Worm (Caenorhabditis elegans) whole organism, late embryonic: ENCODE measurements around the gene gst-9.

Experiments
- C38D4.7 ChIP-seq: fragments of 200-800 bp; sonication (Bioruptor generic); optimal IDR thresholded peaks from 2 replicates; lab custom pipeline; 2018; ENCODE audit warnings: mild to moderate bottlenecking, missing genetic modification characterization, moderate library complexity, missing compliant biosample characterization
- T23F11.4 ChIP-seq: fragments of 200-800 bp; sonication (Bioruptor generic); optimal IDR thresholded peaks from 2 replicates; lab custom pipeline; 2018; ENCODE audit warnings: mild to moderate bottlenecking, missing genetic modification characterization, missing compliant biosample characterization
- Y22D7AL.16 ChIP-seq: sonication (generic microtip); optimal IDR thresholded peaks from 2 replicates; lab custom pipeline; 2016; ENCODE audit warnings: missing genetic modification characterization, missing compliant biosample characterization
- ama-1 ChIP-seq: fragments of 150-350 bp; optimal IDR thresholded peaks from 2 replicates; lab custom pipeline; 2014
- ceh-14 ChIP-seq: sonication (generic microtip); optimal IDR thresholded peaks from 2 replicates; lab custom pipeline; 2016; ENCODE audit warnings: missing genotype, missing genetic modification characterization, missing compliant biosample characterization
- ceh-18 ChIP-seq: sonication (generic microtip); optimal IDR thresholded peaks from 2 replicates; lab custom pipeline; 2016; ENCODE audit warnings: missing genetic modification characterization, missing compliant biosample characterization
- ceh-19 ChIP-seq: fragments of 200-800 bp; sonication (Bioruptor generic); optimal IDR thresholded peaks from 2 replicates; lab custom pipeline; 2018; ENCODE audit warnings: mild to moderate bottlenecking, missing genetic modification characterization, missing compliant biosample characterization
- ceh-2 ChIP-seq: sonication (generic microtip); optimal IDR thresholded peaks from 2 replicates; lab custom pipeline; 2016; ENCODE audit warnings: missing genotype, missing genetic modification characterization, missing compliant biosample characterization
- ceh-22 ChIP-seq: sonication (generic microtip); optimal IDR thresholded peaks from 2 replicates; lab custom pipeline; 2017; ENCODE audit warnings: missing biosample characterization, missing genetic modification characterization
- ceh-24 ChIP-seq: sonication (generic microtip); optimal IDR thresholded peaks from 2 replicates; lab custom pipeline; 2016; ENCODE audit warnings: mild to moderate bottlenecking, missing genetic modification characterization, missing compliant biosample characterization
- ceh-30 ChIP-seq: fragments of 150-350 bp; optimal IDR thresholded peaks from 2 replicates; lab custom pipeline; 2014; ENCODE audit warnings: missing biosample characterization, missing genetic modification characterization
- ceh-31 ChIP-seq: sonication (generic microtip); optimal IDR thresholded peaks from 2 replicates; lab custom pipeline; 2016; ENCODE audit warnings: missing genetic modification characterization, missing compliant biosample characterization
- ceh-34 ChIP-seq: sonication (generic microtip); optimal IDR thresholded peaks from 2 replicates; lab custom pipeline; 2016; ENCODE audit warnings: mild to moderate bottlenecking, missing genetic modification characterization, missing compliant biosample characterization
- ceh-48 ChIP-seq: sonication (generic microtip); optimal IDR thresholded peaks from 2 replicates; lab custom pipeline; 2016; ENCODE audit warnings: missing genetic modification characterization, inconsistent platforms, missing compliant biosample characterization
- che-1 ChIP-seq: sonication (generic microtip); optimal IDR thresholded peaks from 2 replicates; lab custom pipeline; 2016; ENCODE audit warnings: mild to moderate bottlenecking, missing genetic modification characterization, missing compliant biosample characterization
- elt-2 ChIP-seq: sonication (generic microtip); optimal IDR thresholded peaks from 2 replicates; lab custom pipeline; 2016; ENCODE audit warnings: missing genetic modification reagents, missing genetic modification characterization, missing compliant biosample characterization
- ets-4 ChIP-seq: sonication (generic microtip); optimal IDR thresholded peaks from 2 replicates; lab custom pipeline; 2016; ENCODE audit warnings: missing genetic modification characterization, missing compliant biosample characterization
- fax-1 ChIP-seq: sonication (generic microtip); optimal IDR thresholded peaks from 2 replicates; lab custom pipeline; 2016; ENCODE audit warnings: missing genotype, missing genetic modification characterization, missing compliant biosample characterization
- fkh-10 ChIP-seq: fragments of 150-350 bp; optimal IDR thresholded peaks from 2 replicates; lab custom pipeline; 2014; ENCODE audit warnings: missing biosample characterization, missing genetic modification reagents, missing genetic modification characterization
- fkh-6 ChIP-seq: sonication (generic microtip); optimal IDR thresholded peaks from 2 replicates; lab custom pipeline; 2016; ENCODE audit warnings: missing genetic modification characterization, missing compliant biosample characterization
- gmeb-2 ChIP-seq: sonication (generic microtip); optimal IDR thresholded peaks from 2 replicates; lab custom pipeline; 2016; ENCODE audit warnings: missing genetic modification characterization, inconsistent platforms, missing compliant biosample characterization
- hlh-13 ChIP-seq: fragments of 200-800 bp; sonication (Bioruptor generic); optimal IDR thresholded peaks from 2 replicates; lab custom pipeline; 2018; ENCODE audit warnings: mild to moderate bottlenecking, missing genetic modification characterization, missing compliant biosample characterization
- lim-6 ChIP-seq: sonication (generic microtip); optimal IDR thresholded peaks from 2 replicates; lab custom pipeline; 2016; ENCODE audit warnings: missing genetic modification characterization, missing compliant biosample characterization
- lin-11 ChIP-seq: fragments of 200-800 bp; sonication (Bioruptor generic); optimal IDR thresholded peaks from 2 replicates; lab custom pipeline; 2018; ENCODE audit warnings: mild to moderate bottlenecking, missing genetic modification characterization, missing compliant biosample characterization
- madf-2 ChIP-seq: sonication (generic microtip); optimal IDR thresholded peaks from 2 replicates; lab custom pipeline; 2017; ENCODE audit warnings: missing genetic modification characterization, missing compliant biosample characterization
- mec-3 ChIP-seq: sonication (generic microtip); optimal IDR thresholded peaks from 2 replicates; lab custom pipeline; 2016; ENCODE audit warnings: borderline replicate concordance, missing genetic modification characterization, missing compliant biosample characterization
- nhr-232 ChIP-seq: sonication (generic microtip); optimal IDR thresholded peaks from 2 replicates; lab custom pipeline; 2016; ENCODE audit warnings: missing genetic modification characterization, missing compliant biosample characterization
- pat-9 ChIP-seq: fragments of 200-800 bp; sonication (Bioruptor generic); optimal IDR thresholded peaks from 2 replicates; lab custom pipeline; 2018; ENCODE audit warnings: mild to moderate bottlenecking, missing genetic modification characterization, moderate library complexity, missing compliant biosample characterization
- pax-1 ChIP-seq: fragments of 150-350 bp; optimal IDR thresholded peaks from 2 replicates; lab custom pipeline; 2014; ENCODE audit warnings: missing biosample characterization, missing genetic modification characterization
- pha-2 ChIP-seq: sonication (generic microtip); optimal IDR thresholded peaks from 2 replicates; lab custom pipeline; 2017; ENCODE audit warnings: mild to moderate bottlenecking, missing genetic modification characterization, missing compliant biosample characterization
- pha-4 ChIP-seq: fragments of 150-350 bp; optimal IDR thresholded peaks from 2 replicates; lab custom pipeline; 2018; ENCODE audit warnings: missing biosample characterization, missing genetic modification reagents, missing genetic modification characterization
- pros-1 ChIP-seq: fragments of 150-350 bp; optimal IDR thresholded peaks from 2 replicates; lab custom pipeline; 2014; ENCODE audit warnings: missing biosample characterization, missing genetic modification reagents, missing genetic modification characterization
- ref-2 ChIP-seq: sonication (generic microtip); optimal IDR thresholded peaks from 2 replicates; lab custom pipeline; 2016; ENCODE audit warnings: missing genetic modification characterization, missing compliant biosample characterization
- sox-2 ChIP-seq: fragments of 200-800 bp; sonication (Bioruptor generic); IDR thresholded peaks from 2 replicates; pipeline ENCODE4 v1.3.6; 2022; ENCODE audit warnings: missing genetic modification reagents, missing genetic modification characterization, missing compliant biosample characterization
- sox-4 ChIP-seq: sonication (generic microtip); optimal IDR thresholded peaks from 2 replicates; lab custom pipeline; 2017; ENCODE audit warnings: mild to moderate bottlenecking, missing genetic modification characterization, inconsistent platforms, missing compliant biosample characterization
- tbx-2 ChIP-seq: sonication (generic microtip); optimal IDR thresholded peaks from 2 replicates; lab custom pipeline; 2016; ENCODE audit warnings: missing genetic modification characterization, missing compliant biosample characterization
- tbx-7 ChIP-seq: sonication (generic microtip); optimal IDR thresholded peaks from 2 replicates; lab custom pipeline; 2016; ENCODE audit warnings: missing genotype, missing genetic modification characterization, missing compliant biosample characterization
- ttx-3 ChIP-seq: sonication (generic microtip); optimal IDR thresholded peaks from 2 replicates; lab custom pipeline; 2016; ENCODE audit warnings: missing genetic modification reagents, missing genetic modification characterization, missing compliant biosample characterization
- unc-42 ChIP-seq: sonication (generic microtip); optimal IDR thresholded peaks from 2 replicates; lab custom pipeline; 2016; ENCODE audit warnings: missing genotype, missing genetic modification characterization, missing compliant biosample characterization
- unc-55 ChIP-seq: sonication (generic microtip); optimal IDR thresholded peaks from 2 replicates; lab custom pipeline; 2017; ENCODE audit warnings: missing biosample characterization, missing genetic modification reagents, missing genetic modification characterization
- unc-86 ChIP-seq: sonication (generic microtip); optimal IDR thresholded peaks from 2 replicates; lab custom pipeline; 2016; ENCODE audit warnings: missing genetic modification characterization, missing compliant biosample characterization
- ztf-16 ChIP-seq: sonication (generic microtip); optimal IDR thresholded peaks from 2 replicates; lab custom pipeline; 2017; ENCODE audit warnings: missing genetic modification characterization, missing compliant biosample characterization

The gst-9 gene

DNA sequence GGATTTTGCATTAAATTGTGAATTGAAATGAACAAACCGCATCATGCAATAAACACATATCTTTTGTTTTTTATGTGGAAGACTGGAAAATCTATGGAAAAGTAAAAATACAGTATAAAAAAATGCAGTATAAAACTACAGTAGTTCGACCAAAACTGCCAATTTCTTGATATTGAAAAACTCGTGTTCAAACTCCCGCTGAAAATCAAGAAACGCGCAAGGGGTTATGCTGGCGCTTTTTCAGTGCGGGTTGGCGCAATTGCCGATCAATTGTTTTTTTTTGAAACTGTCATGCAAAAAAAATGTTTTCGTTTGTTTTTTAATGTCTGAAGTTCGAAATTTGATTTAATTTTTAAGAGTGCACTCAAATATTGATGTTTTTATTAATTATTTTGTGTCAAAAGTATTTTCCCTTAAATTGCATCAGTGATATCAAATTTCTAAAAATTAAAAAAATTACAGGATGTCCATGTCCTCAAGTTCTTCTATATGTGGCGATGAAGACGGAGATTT lies 39.7 kb upstream of the gst-9 start, which contains the start of gene dnj-9 (continued):
- TF ChIP-seq C38D4.7 (GFP tag; lab: Kevin White, UChicago), result peak; percentile 24
- peak; percentile 19 for TF ChIP-seq gmeb-2 (tag; lab: Kevin White, UChicago)
- no peak for TF ChIP-seq mec-3 (tag; lab: Kevin White, UChicago)
- peak; percentile 30 for TF ChIP-seq ceh-48 (tag; lab: Kevin White, UChicago)
- TF ChIP-seq ttx-3, result peak; percentile 30
- peak; percentile 6 for TF ChIP-seq nhr-232 (tag; lab: Kevin White, UChicago)
- no peak for TF ChIP-seq ceh-24 (tag; lab: Kevin White, UChicago)
- TF ChIP-seq lin-11 (tag; lab: Kevin White, UChicago), result peak; percentile 57
- TF ChIP-seq Y22D7AL.16 (tag; lab: Kevin White, UChicago), result peak; percentile 33
- TF ChIP-seq ceh-34 (tag; lab: Kevin White, UChicago), result peak; percentile 83
- TF ChIP-seq ceh-22 (tag; lab: Kevin White, UChicago), result no peak
- TF ChIP-seq ceh-30 (tag; lab: Kevin White, UChicago), result peak; percentile 73
- no peak for TF ChIP-seq pros-1 (tag; lab: Kevin White, UChicago)
- TF ChIP-seq ref-2 (tag; lab: Kevin White, UChicago), result peak; percentile 28
- TF ChIP-seq ets-4, result peak; percentile 6
- peak; percentile 56 for TF ChIP-seq sox-4 (tag; lab: Kevin White, UChicago)
- no peak for TF ChIP-seq hlh-13
- peak; percentile 5 for TF ChIP-seq lim-6 (tag; lab: Kevin White, UChicago)
- TF ChIP-seq madf-2 (tag; lab: Kevin White, UChicago), result peak; percentile 26
- peak; percentile 68 for TF ChIP-seq unc-86 (tag; lab: Kevin White, UChicago)
- peak; percentile 76 for TF ChIP-seq unc-42
- TF ChIP-seq pha-4 (tag; lab: Kevin White, UChicago), result no peak
- TF ChIP-seq tbx-2 (tag; lab: Kevin White, UChicago), result peak; percentile 70
- TF ChIP-seq pat-9, result peak; percentile 37
- TF ChIP-seq fkh-10 (GFP tag; lab: Kevin White, UChicago), result no peak
- TF ChIP-seq ceh-31 (tag; lab: Kevin White, UChicago), result peak; percentile 60
- TF ChIP-seq sox-2 (GFP tag; lab: Robert Waterston, UW), result no peak; the same call in 1 of the 2 replicates
- peak; percentile 1 for TF ChIP-seq fax-1 (tag; lab: Kevin White, UChicago)
- peak; percentile 52 for TF ChIP-seq unc-55 (GFP tag; lab: Kevin White, UChicago)
- peak; percentile 72 for TF ChIP-seq ceh-14 (tag; lab: Kevin White, UChicago)
- no peak for TF ChIP-seq ama-1 (lab: Kevin White, UChicago)
- peak; percentile 60 for TF ChIP-seq ceh-18 (tag; lab: Kevin White, UChicago)
- peak; percentile 24 for TF ChIP-seq che-1 (tag; lab: Kevin White, UChicago)
- peak; percentile 44 for TF ChIP-seq pha-2 (tag; lab: Kevin White, UChicago)
- peak; percentile 29 for TF ChIP-seq ceh-2 (tag; lab: Kevin White, UChicago)
- TF ChIP-seq tbx-7 (tag; lab: Kevin White, UChicago), result no peak
- TF ChIP-seq ceh-19 (GFP tag; lab: Kevin White, UChicago), result no peak
- TF ChIP-seq elt-2 (tag; lab: Kevin White, UChicago), result peak; percentile 92
- peak; percentile 32 for TF ChIP-seq ztf-16 (tag; lab: Kevin White, UChicago)
- peak; percentile 20 for TF ChIP-seq pax-1
- TF ChIP-seq T23F11.4 (GFP tag; lab: Kevin White, UChicago), result peak; percentile 40
- TF ChIP-seq, all 69 proteins: peak for 43

DNA sequence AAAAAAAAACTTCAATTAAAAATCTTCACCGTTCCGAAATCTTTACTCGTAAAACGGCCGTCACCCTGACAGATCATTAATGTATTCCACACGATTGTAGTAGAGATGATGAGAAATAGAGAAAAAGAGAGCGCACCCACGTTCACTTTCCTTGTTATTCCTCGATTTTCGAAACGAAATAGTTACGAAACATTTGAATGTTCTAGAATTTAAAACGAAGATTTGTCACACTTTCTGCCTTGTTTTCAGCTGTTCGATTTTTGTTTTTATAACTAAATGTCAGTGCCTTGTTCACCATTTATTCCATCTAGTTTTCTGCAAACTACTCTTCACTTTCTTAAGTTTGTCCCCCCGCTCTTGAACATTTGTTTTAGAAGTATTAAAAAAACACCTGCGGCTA lies 36.6 kb upstream of the gst-9 start:
- TF ChIP-seq ceh-19 (GFP tag; lab: Kevin White, UChicago) (no peak), fkh-6 (tag; lab: Kevin White, UChicago) (no peak)
